Fruit fly (Drosophila melanogaster): ENCODE measurements around the gene CG11586.

The CG11586 gene

dm6 chr3L:4229365-4229967, 32.8 kb downstream of the CG11586 start (continued):
- TF ChIP-seq zf30C (GFP tag; optimal IDR thresholded peaks at IDR 0.05) (peak; percentile 24), gsb (GFP tag; IDR thresholded peaks at IDR 0.05) (no peak), CG18011 (GFP tag; optimal IDR thresholded peaks at IDR 0.05) (no peak), vvl (GFP tag; IDR thresholded peaks at IDR 0.05) (peak; percentile 66), CG2199 (GFP tag; IDR thresholded peaks at IDR 0.05) (0 out of 3 replicates have a peak, but pooled peaks have one; percentile 43), eyg (GFP tag; optimal IDR thresholded peaks at IDR 0.05) (no peak), phol (tag; optimal IDR thresholded peaks at IDR 0.05) (peak; percentile 12), Med (GFP tag) (peak; percentile 19), chinmo (GFP tag; IDR thresholded peaks at IDR 0.05; ENCODE audit: partially characterized antibody) (no peak), bsh (GFP tag; optimal IDR thresholded peaks at IDR 0.05) (peak in 1 of 2 experiments; percentile 14), CG1603 (tag; optimal IDR thresholded peaks at IDR 0.05) (peak; percentile 3), CG8388 (GFP tag; optimal IDR thresholded peaks at IDR 0.05) (no peak)

- peak; percentile 92 for TF ChIP-seq CG18764 (GFP tag; optimal IDR thresholded peaks at IDR 0.05)
- TF ChIP-seq Fer1 (GFP tag; optimal IDR thresholded peaks at IDR 0.05): peak; percentile 94
- peak in 1 of 3 experiments; percentile 93 for TF ChIP-seq Stat92E (GFP tag; optimal IDR thresholded peaks at IDR 0.05)
- no peak for TF ChIP-seq yki (optimal IDR thresholded peaks at IDR 0.05)
- peak; percentile 94 for TF ChIP-seq CG1602 (GFP tag; optimal IDR thresholded peaks at IDR 0.05)
- no peak for TF ChIP-seq mld (GFP tag; IDR thresholded peaks at IDR 0.05; ENCODE audit: partially characterized antibody)
- peak; percentile 77 for TF ChIP-seq HmgD (GFP tag; optimal IDR thresholded peaks at IDR 0.05)
- TF ChIP-seq HmgZ (tag; optimal IDR thresholded peaks at IDR 0.05): peak; percentile 96
- TF ChIP-seq Sry-β (GFP tag; optimal IDR thresholded peaks at IDR 0.05): peak; percentile 57
- TF ChIP-seq fru (optimal IDR thresholded peaks at IDR 0.05): no peak
- no peak for TF ChIP-seq D (optimal IDR thresholded peaks at IDR 0.05)
- TF ChIP-seq D (GFP tag; optimal IDR thresholded peaks at IDR 0.05): peak; percentile 97
- peak; percentile 96 for TF ChIP-seq pum (GFP tag; optimal IDR thresholded peaks at IDR 0.05)
- TF ChIP-seq grau (tag; optimal IDR thresholded peaks at IDR 0.05): peak; percentile 94
- peak; percentile 90 for TF ChIP-seq caup (GFP tag; optimal IDR thresholded peaks at IDR 0.05; ENCODE audit: severe bottlenecking)
- peak; percentile 96 for TF ChIP-seq E2f1 (GFP tag; IDR thresholded peaks at IDR 0.05)
- peak; percentile 91 for TF ChIP-seq CG11398 (GFP tag; optimal IDR thresholded peaks at IDR 0.05)
- TF ChIP-seq unc-4 (GFP tag; IDR thresholded peaks at IDR 0.05; ENCODE audit: partially characterized antibody): no peak
- TF ChIP-seq Bgb (GFP tag; IDR thresholded peaks at IDR 0.05; ENCODE audit: partially characterized antibody): no peak
- peak; percentile 94 for TF ChIP-seq CG10959 (GFP tag; IDR thresholded peaks at IDR 0.05)
- peak; percentile 84 for TF ChIP-seq fd3F (GFP tag; optimal IDR thresholded peaks at IDR 0.05)
- TF ChIP-seq CrebB (tag; optimal IDR thresholded peaks at IDR 0.05): peak; percentile 93
- peak; percentile 89 for TF ChIP-seq Atf-2 (GFP tag; optimal IDR thresholded peaks at IDR 0.05)
- peak; percentile 39 for TF ChIP-seq Kr (GFP tag; optimal IDR thresholded peaks at IDR 0.05)
- TF ChIP-seq dysf (GFP tag; IDR thresholded peaks at IDR 0.05): peak; percentile 97
- TF ChIP-seq bbx (GFP tag; IDR thresholded peaks at IDR 0.05; ENCODE audit: partially characterized antibody): no peak
- peak; percentile 91 for TF ChIP-seq CG2889 (GFP tag; IDR thresholded peaks at IDR 0.05)
- TF ChIP-seq gem (tag; optimal IDR thresholded peaks at IDR 0.05): peak; percentile 98
- TF ChIP-seq org-1 (GFP tag; optimal IDR thresholded peaks at IDR 0.05): peak; percentile 95
- peak; percentile 85 for TF ChIP-seq scrt (GFP tag; optimal IDR thresholded peaks at IDR 0.05)
- TF ChIP-seq CG13424 (tag; optimal IDR thresholded peaks at IDR 0.05): peak; percentile 98
- TF ChIP-seq Vsx1 (GFP tag; optimal IDR thresholded peaks at IDR 0.05): peak; percentile 99
- peak; percentile 46 for TF ChIP-seq fd102C (GFP tag; optimal IDR thresholded peaks at IDR 0.05)
- TF ChIP-seq hb (GFP tag; IDR thresholded peaks at IDR 0.05; ENCODE audit: partially characterized antibody): no peak
- TF ChIP-seq aop (GFP tag; IDR thresholded peaks at IDR 0.05): peak; percentile 95
- TF ChIP-seq Adf1 (GFP tag; IDR thresholded peaks at IDR 0.05): peak; percentile 52
Observed at dm6 chr3L:4228187-4228836, 34.0 kb downstream of the CG11586 start.

Measured in whole organism, embryonic.